Worm (Caenorhabditis elegans): ENCODE data around the gene pks-1.

Gene pks-1

ce11 chrX:5382778-5383177, 30.8 kb upstream of the pks-1 start:
- peak; percentile 84 for TF ChIP-seq dsc-1 (tag; optimal IDR thresholded peaks at IDR 0.05)
- no peak for TF ChIP-seq hpl-2 (GFP tag; optimal IDR thresholded peaks at IDR 0.05)
- TF ChIP-seq aha-1 (tag; optimal IDR thresholded peaks at IDR 0.05): no peak
- TF ChIP-seq ceh-90 (tag; optimal IDR thresholded peaks at IDR 0.05): no peak

DNA sequence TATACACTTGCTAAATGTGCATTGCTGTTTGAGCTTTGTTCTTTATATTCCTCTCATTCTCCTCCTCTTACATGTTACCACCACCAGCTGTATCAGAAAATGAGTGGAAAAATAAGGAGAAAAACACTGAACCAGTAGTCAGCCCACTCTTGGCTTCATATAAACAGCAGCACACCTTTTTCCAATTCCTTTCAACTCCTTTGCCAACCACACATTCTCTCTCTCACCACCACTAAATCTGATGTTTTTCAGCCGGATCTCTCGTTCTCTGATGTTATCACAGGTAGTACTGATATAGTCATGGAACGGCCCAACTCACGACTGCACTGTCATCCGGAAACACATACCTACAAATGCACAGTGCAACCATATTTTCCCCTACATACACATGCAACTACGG, 27.1 kb upstream of the pks-1 start, which contains the start of gene kcnl-3:
Gene kcnl-3, plus strand, starts transcription at position 301 of the 400 bp plus-strand sequence.
- TF ChIP-seq lin-15B (tag; optimal IDR thresholded peaks at IDR 0.05) (no peak), xbp-1 (tag; optimal IDR thresholded peaks at IDR 0.05) (no peak), unc-86 (tag; optimal IDR thresholded peaks at IDR 0.05) (no peak), C16A3.4 (tag; optimal IDR thresholded peaks at IDR 0.05) (no peak), pag-3 (tag; optimal IDR thresholded peaks at IDR 0.05; ENCODE audit: borderline replicate concordance, insufficient read depth) (no peak), ceh-8 (GFP tag; optimal IDR thresholded peaks at IDR 0.05) (no peak), vab-15 (tag; optimal IDR thresholded peaks at IDR 0.05) (no peak), ces-1 (GFP tag; optimal IDR thresholded peaks at IDR 0.05) (no peak), alr-1 (tag; optimal IDR thresholded peaks at IDR 0.05; ENCODE audit: borderline replicate concordance) (no peak)

DNA sequence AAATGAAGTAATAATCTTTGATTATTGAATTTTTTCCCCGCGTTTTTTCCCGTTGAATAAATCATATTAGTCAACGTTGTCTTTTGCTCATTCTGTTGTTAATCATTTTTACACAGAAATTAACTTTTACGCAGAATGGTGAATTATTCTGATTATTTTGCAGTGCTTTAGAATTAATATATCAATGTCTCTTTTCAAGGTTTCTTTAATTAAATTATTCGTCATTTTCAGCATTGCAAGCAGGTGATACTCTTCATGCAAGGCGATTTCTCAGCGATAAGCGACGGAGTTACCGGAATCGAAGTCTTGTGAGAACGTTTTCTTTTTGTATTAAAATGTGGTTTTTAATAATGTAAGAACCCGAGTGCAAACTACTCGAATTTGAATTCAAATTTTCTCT, 26.0 kb upstream of the pks-1 start:
- peak; percentile 49 for TF ChIP-seq ceh-8 (GFP tag; optimal IDR thresholded peaks at IDR 0.05)
- TF ChIP-seq C04F5.9 (tag; optimal IDR thresholded peaks at IDR 0.05): no peak
- no peak for TF ChIP-seq skn-1 (tag; optimal IDR thresholded peaks at IDR 0.05)
- no peak for TF ChIP-seq C34B4.2 (tag; optimal IDR thresholded peaks at IDR 0.05)
- peak; percentile 74 for TF ChIP-seq nhr-71 (tag; optimal IDR thresholded peaks at IDR 0.05)
- no peak for TF ChIP-seq efl-1 (optimal IDR thresholded peaks at IDR 0.05)
- TF ChIP-seq efl-1 (GFP tag; optimal IDR thresholded peaks at IDR 0.05 in 1 of 2): peak in 1 of 2 experiments; percentile 33
- TF ChIP-seq mep-1 (tag; optimal IDR thresholded peaks at IDR 0.05): peak; percentile 1
- peak; percentile 88 for TF ChIP-seq fkh-8 (tag; optimal IDR thresholded peaks at IDR 0.05)
- peak; percentile 53 for TF ChIP-seq lin-14 (GFP tag; optimal IDR thresholded peaks at IDR 0.05)
- TF ChIP-seq ces-1 (GFP tag; optimal IDR thresholded peaks at IDR 0.05): no peak
- TF ChIP-seq hlh-4 (tag; optimal IDR thresholded peaks at IDR 0.05): peak; percentile 86
- no peak for TF ChIP-seq ceh-88 (GFP tag; IDR thresholded peaks at IDR 0.05)
- peak; percentile 38 for TF ChIP-seq sox-4 (tag; optimal IDR thresholded peaks at IDR 0.05)
- TF ChIP-seq unc-86 (tag; optimal IDR thresholded peaks at IDR 0.05): no peak
- TF ChIP-seq nhr-11 (tag; optimal IDR thresholded peaks at IDR 0.05): peak; percentile 30
- TF ChIP-seq aly-2 (tag; optimal IDR thresholded peaks at IDR 0.05): no peak
- no peak for TF ChIP-seq lir-3 (tag; optimal IDR thresholded peaks at IDR 0.05; ENCODE audit: poor library complexity)
- peak; percentile 65 for TF ChIP-seq nhr-47 (tag; optimal IDR thresholded peaks at IDR 0.05)
- no peak for TF ChIP-seq ceh-63 (GFP tag; optimal IDR thresholded peaks at IDR 0.05)
- no peak for TF ChIP-seq tbx-2 (tag; optimal IDR thresholded peaks at IDR 0.05)
- no peak for TF ChIP-seq efl-3 (GFP tag; optimal IDR thresholded peaks at IDR 0.05)
- TF ChIP-seq egl-27 (tag; optimal IDR thresholded peaks at IDR 0.05): no peak
- peak; percentile 12 for TF ChIP-seq swsn-7 (tag; optimal IDR thresholded peaks at IDR 0.05)
- no peak for TF ChIP-seq ztf-4 (tag; optimal IDR thresholded peaks at IDR 0.05)
- no peak for TF ChIP-seq snu-23 (GFP tag; optimal IDR thresholded peaks at IDR 0.05)

ce11 chrX:5397300-5397699, 16.3 kb upstream of the pks-1 start, which contains the start of gene C03F11.2:
TSS of gene C03F11.2 (minus strand) at chrX:5397400.
- TF ChIP-seq egl-27 (tag; optimal IDR thresholded peaks at IDR 0.05) (no peak), dpl-1 (GFP tag; optimal IDR thresholded peaks at IDR 0.05) (no peak), pqm-1 (tag; optimal IDR thresholded peaks at IDR 0.05) (no peak), fkh-8 (tag; optimal IDR thresholded peaks at IDR 0.05) (no peak), nhr-20 (tag; optimal IDR thresholded peaks at IDR 0.05) (no peak), nhr-84 (tag; optimal IDR thresholded peaks at IDR 0.05) (no peak), sup-37 (GFP tag; optimal IDR thresholded peaks at IDR 0.05) (no peak), nhr-77 (tag; optimal IDR thresholded peaks at IDR 0.05) (no peak), nhr-71 (tag; optimal IDR thresholded peaks at IDR 0.05) (no peak), sox-4 (tag; optimal IDR thresholded peaks at IDR 0.05) (no peak), egl-13 (tag; optimal IDR thresholded peaks at IDR 0.05) (no peak), alr-1 (tag; optimal IDR thresholded peaks at IDR 0.05; ENCODE audit: borderline replicate concordance) (no peak), fkh-4 (tag; optimal IDR thresholded peaks at IDR 0.05; ENCODE audit: borderline replicate concordance) (no peak), jun-1 (tag; optimal IDR thresholded peaks at IDR 0.05) (no peak), xbp-1 (tag; optimal IDR thresholded peaks at IDR 0.05) (no peak)

Data from whole organism, L1 larva.